Worm (Caenorhabditis elegans) whole organism, young adult: Measurements from ENCODE around the gene irld-6.

Source experiments
- D2030.7 ChIP-seq: fragments of 200-800 bp; sonication (Bioruptor generic); IDR thresholded peaks from 2 replicates; pipeline ENCODE4 v1.3.6; 2022; ENCODE audit warnings: missing genetic modification reagents, missing genetic modification characterization, missing compliant biosample characterization
- F10E7.11 ChIP-seq: sonication (generic microtip); optimal IDR thresholded peaks from 2 replicates; lab custom pipeline; 2017; ENCODE audit warnings: mild to moderate bottlenecking, missing genetic modification characterization, moderate library complexity, missing compliant biosample characterization
- F22D6.2 ChIP-seq: sonication (generic microtip); optimal IDR thresholded peaks from 2 replicates; lab custom pipeline; 2016; ENCODE audit warnings: mild to moderate bottlenecking, missing genetic modification characterization, missing compliant biosample characterization
- F39B2.1 ChIP-seq: fragments of 200-800 bp; sonication (Bioruptor generic); IDR thresholded peaks from 2 replicates; pipeline ENCODE4 v1.3.6; 2022; ENCODE audit warnings: missing genetic modification reagents, missing genetic modification characterization, missing compliant biosample characterization
- F52B5.7 ChIP-seq: sonication (generic microtip); optimal IDR thresholded peaks from 2 replicates; lab custom pipeline; 2016; ENCODE audit warnings: mild to moderate bottlenecking, missing genetic modification characterization, missing compliant biosample characterization
- F55B11.4 ChIP-seq: sonication (generic microtip); optimal IDR thresholded peaks from 2 replicates; lab custom pipeline; 2016; ENCODE audit warnings: missing compliant biosample characterization, missing genetic modification characterization, borderline replicate concordance; ENCODE audit not compliant: insufficient read depth
- F57C9.4 ChIP-seq: sonication (generic microtip); optimal IDR thresholded peaks from 2 replicates; lab custom pipeline; 2017; ENCODE audit warnings: mild to moderate bottlenecking, missing genetic modification characterization, missing compliant biosample characterization
- Y53F4B.3 ChIP-seq: fragments of 200-800 bp; sonication (Bioruptor generic); IDR thresholded peaks from 2 replicates; pipeline ENCODE4 v1.3.6; 2022; ENCODE audit warnings: missing genetic modification reagents, missing genetic modification characterization, missing compliant biosample characterization
- Y53G8AR.9 ChIP-seq: fragments of 200-800 bp; sonication (Bioruptor generic); conservative IDR thresholded peaks from 2 replicates; pipeline ENCODE4 v1.3.6; 2022; ENCODE audit warnings: missing genetic modification reagents, missing genetic modification characterization, missing compliant biosample characterization
- Y67H2A.10 ChIP-seq: fragments of 200-800 bp; sonication (Bioruptor generic); conservative IDR thresholded peaks from 2 replicates; pipeline ENCODE4 v1.3.6; 2022; ENCODE audit warnings: missing genetic modification reagents, missing genetic modification characterization, missing compliant biosample characterization
- Y79H2A.3 ChIP-seq: fragments of 200-800 bp; sonication (Bioruptor generic); conservative IDR thresholded peaks from 2 replicates; pipeline ENCODE4 v1.3.6; 2022; ENCODE audit warnings: missing genetic modification reagents, missing genetic modification characterization, missing compliant biosample characterization
- ZK185.1 ChIP-seq: sonication (generic microtip); optimal IDR thresholded peaks from 2 replicates; lab custom pipeline; 2016; ENCODE audit warnings: mild to moderate bottlenecking, missing genetic modification characterization, missing compliant biosample characterization; ENCODE audit not compliant: poor library complexity, severe bottlenecking
- ama-1 ChIP-seq, 3 experiments: fragments of 150-350 bp in 1 of 3; sonication (generic microtip) in 2 of 3; optimal IDR thresholded peaks; 2 replicates each; lab custom pipeline; 2014 to 2018; ENCODE audit warnings: missing biosample characterization in 2 of 3, missing genetic modification characterization in 2 of 3, missing genetic modification reagents in 2 of 3
- athp-1 ChIP-seq: sonication (generic microtip); optimal IDR thresholded peaks from 2 replicates; lab custom pipeline; 2017; ENCODE audit warnings: mild to moderate bottlenecking, missing genetic modification characterization, missing compliant biosample characterization
- attf-5 ChIP-seq: fragments of 200-800 bp; sonication (Bioruptor generic); optimal IDR thresholded peaks from 2 replicates; lab custom pipeline; 2018; ENCODE audit warnings: mild to moderate bottlenecking, missing genetic modification characterization, missing compliant biosample characterization
- attf-6 ChIP-seq: fragments of 200-800 bp; sonication (Bioruptor generic); IDR thresholded peaks from 2 replicates; pipeline ENCODE4 v1.3.6; 2022; ENCODE audit warnings: missing genetic modification reagents, missing genetic modification characterization, missing compliant biosample characterization
- ceh-100 ChIP-seq: fragments of 200-800 bp; sonication (Bioruptor generic); IDR thresholded peaks from 2 replicates; pipeline ENCODE4 v1.3.6; 2022; ENCODE audit warnings: missing genetic modification reagents, missing genetic modification characterization, missing compliant biosample characterization
- ceh-40 ChIP-seq: fragments of 200-800 bp; sonication (Bioruptor generic); IDR thresholded peaks from 2 replicates; pipeline ENCODE4 v1.3.6; 2022; ENCODE audit warnings: missing genetic modification characterization, missing compliant biosample characterization
- chd-7 ChIP-seq: sonication (generic microtip); optimal IDR thresholded peaks from 2 replicates; lab custom pipeline; 2016; ENCODE audit warnings: mild to moderate bottlenecking, missing genetic modification characterization, moderate library complexity, missing compliant biosample characterization
- dox-1 ChIP-seq: fragments of 200-800 bp; sonication (Bioruptor generic); IDR thresholded peaks from 2 replicates; pipeline ENCODE4 v1.3.6; 2022; ENCODE audit warnings: missing genetic modification reagents, missing genetic modification characterization, missing compliant biosample characterization
- efl-1 ChIP-seq: fragments of 150-350 bp; optimal IDR thresholded peaks from 2 replicates; lab custom pipeline; 2014; ENCODE audit warnings: missing biosample characterization, missing genetic modification reagents, missing genetic modification characterization
- egl-44 ChIP-seq: fragments of 200-800 bp; sonication (Bioruptor generic); IDR thresholded peaks from 2 replicates; pipeline ENCODE4 v1.3.6; 2022; ENCODE audit warnings: missing genetic modification reagents, missing genetic modification characterization, missing compliant biosample characterization
- ets-4 ChIP-seq: fragments of 200-800 bp; sonication (Bioruptor generic); optimal IDR thresholded peaks from 2 replicates; lab custom pipeline; 2018; ENCODE audit warnings: mild to moderate bottlenecking, missing genetic modification characterization, missing compliant biosample characterization
- hrde-1 ChIP-seq: sonication (generic microtip); optimal IDR thresholded peaks from 2 replicates; lab custom pipeline; 2016; ENCODE audit warnings: missing genetic modification characterization, mild to moderate bottlenecking, missing compliant biosample characterization, moderate library complexity, missing genotype, missing genetic modification reagents, borderline replicate concordance
- let-526 ChIP-seq: fragments of 200-800 bp; sonication (Bioruptor generic); IDR thresholded peaks from 2 replicates; pipeline ENCODE4 v1.3.6; 2022; ENCODE audit warnings: missing genetic modification reagents, missing genetic modification characterization, missing compliant biosample characterization
- madf-3 ChIP-seq: fragments of 200-800 bp; sonication (Bioruptor generic); IDR thresholded peaks from 2 replicates; pipeline ENCODE4 v1.3.6; 2022; ENCODE audit warnings: missing genetic modification reagents, missing genetic modification characterization, missing compliant biosample characterization
- mcd-1 ChIP-seq: fragments of 200-800 bp; sonication (Bioruptor generic); IDR thresholded peaks from 2 replicates; pipeline ENCODE4 v1.3.6; 2022; ENCODE audit warnings: missing genetic modification reagents, missing genetic modification characterization, missing compliant biosample characterization
- mel-28 ChIP-seq: sonication (generic microtip); optimal IDR thresholded peaks from 2 replicates; lab custom pipeline; 2016; ENCODE audit warnings: borderline replicate concordance, mild to moderate bottlenecking, missing genetic modification characterization, missing compliant biosample characterization
- mes-4 ChIP-seq: sonication (generic microtip); optimal IDR thresholded peaks from 2 replicates; lab custom pipeline; 2016; ENCODE audit warnings: missing genotype, missing genetic modification characterization, missing compliant biosample characterization
- nfya-2 ChIP-seq: fragments of 200-800 bp; sonication (Bioruptor generic); IDR thresholded peaks from 2 replicates; pipeline ENCODE4 v1.3.6; 2022; ENCODE audit warnings: missing genetic modification reagents, missing genetic modification characterization, missing compliant biosample characterization
- nfyb-1 ChIP-seq: fragments of 200-800 bp; sonication (Bioruptor generic); IDR thresholded peaks from 2 replicates; pipeline ENCODE4 v1.3.6; 2022; ENCODE audit warnings: missing genetic modification reagents, missing genetic modification characterization, missing compliant biosample characterization
- nhr-27 ChIP-seq: fragments of 200-800 bp; sonication (Bioruptor generic); optimal IDR thresholded peaks from 2 replicates; lab custom pipeline; 2018; ENCODE audit warnings: mild to moderate bottlenecking, missing genetic modification characterization, moderate library complexity, missing compliant biosample characterization
- pbrm-1 ChIP-seq: fragments of 200-800 bp; sonication (Bioruptor generic); IDR thresholded peaks from 2 replicates; pipeline ENCODE4 v1.3.6; 2022; ENCODE audit warnings: missing genetic modification reagents, missing genetic modification characterization, missing compliant biosample characterization
- pha-4 ChIP-seq: fragments of 150-350 bp; sonication (generic microtip); optimal IDR thresholded peaks from 2 replicates; lab custom pipeline; 2014; ENCODE audit warnings: missing biosample characterization, missing genetic modification reagents, missing genetic modification characterization
- snpc-3.4 ChIP-seq: sonication (generic microtip); optimal IDR thresholded peaks from 2 replicates; lab custom pipeline; 2017; ENCODE audit warnings: missing genetic modification characterization, mild to moderate bottlenecking, missing compliant biosample characterization, antibody characterized with exemption, moderate library complexity, missing genotype, missing genetic modification reagents
- snpc-4 ChIP-seq, 5 experiments: fragments of 150-350 bp in 1 of 5; sonication (generic microtip) in 4 of 5; optimal IDR thresholded peaks; 2 replicates each; lab custom pipeline; 2014 to 2018; ENCODE audit warnings: missing genetic modification characterization in 5 of 5, missing biosample characterization in 3 of 5, antibody characterized with exemption in 2 of 5, mild to moderate bottlenecking in 2 of 5, missing compliant biosample characterization in 2 of 5, missing genotype in 2 of 5, moderate library complexity in 2 of 5, missing genetic modification reagents in 1 of 5
- tlf-1 ChIP-seq: fragments of 200-800 bp; sonication (Bioruptor generic); optimal IDR thresholded peaks from 2 replicates; lab custom pipeline; 2018; ENCODE audit warnings: mild to moderate bottlenecking, missing genetic modification characterization, missing compliant biosample characterization
- zfh-2 ChIP-seq: fragments of 200-800 bp; sonication (Bioruptor generic); conservative IDR thresholded peaks from 2 replicates; pipeline ENCODE4 v1.3.6; 2022; ENCODE audit warnings: missing genetic modification reagents, missing genetic modification characterization, missing compliant biosample characterization
- ztf-22 ChIP-seq: fragments of 200-800 bp; sonication (Bioruptor generic); optimal IDR thresholded peaks from 2 replicates; lab custom pipeline; 2018; ENCODE audit warnings: mild to moderate bottlenecking, missing genetic modification characterization, moderate library complexity, missing compliant biosample characterization
- ztf-25 ChIP-seq: fragments of 200-800 bp; sonication (Bioruptor generic); IDR thresholded peaks from 2 replicates; pipeline ENCODE4 v1.3.6; 2022; ENCODE audit warnings: missing genetic modification reagents, missing genetic modification characterization, missing compliant biosample characterization
- ztf-3 ChIP-seq: fragments of 200-800 bp; sonication (Bioruptor generic); optimal IDR thresholded peaks from 2 replicates; lab custom pipeline; 2018; ENCODE audit warnings: mild to moderate bottlenecking, missing genetic modification characterization, missing compliant biosample characterization

The irld-6 gene

DNA sequence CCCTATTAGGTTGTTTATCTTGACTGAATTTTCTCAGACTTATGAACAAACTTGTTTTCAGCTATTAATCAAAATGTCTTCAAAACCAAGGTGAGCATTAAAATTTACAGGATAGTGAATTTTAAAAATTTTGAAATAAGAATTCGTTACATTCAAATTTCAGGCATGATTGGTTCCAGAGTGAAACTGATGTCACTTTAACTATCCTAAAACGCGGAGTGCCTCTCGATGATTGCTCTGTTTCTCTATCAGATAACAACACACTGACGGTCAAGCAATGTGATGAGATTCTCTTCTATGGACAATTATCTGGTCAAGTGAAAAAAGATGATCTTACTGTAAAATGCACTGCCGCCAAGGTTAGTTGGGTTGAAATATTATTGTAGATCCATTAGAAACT lies 14.8 kb upstream of the irld-6 start, which contains the start of gene D1054.3 (continued):
- TF ChIP-seq hrde-1 (peak; percentile 20), snpc-3.4 (tag; lab: Kevin White, UChicago) (peak; percentile 15), tlf-1 (GFP tag; lab: Kevin White, UChicago) (no peak), ztf-3 (GFP tag; lab: Kevin White, UChicago) (no peak), let-526 (no peak), pbrm-1 (no peak), ets-4 (GFP tag; lab: Kevin White, UChicago) (no peak), egl-44 (GFP tag; lab: Robert Waterston, UW) (no peak), dox-1 (GFP tag; lab: Robert Waterston, UW) (no peak), zfh-2 (GFP tag; lab: Robert Waterston, UW) (no peak), F10E7.11 (tag; lab: Kevin White, UChicago) (no peak), nfyb-1 (GFP tag; lab: Robert Waterston, UW) (0 out of 2 replicates have a peak, but pooled peaks have one; percentile 41), F39B2.1 (GFP tag; lab: Robert Waterston, UW) (0 out of 2 replicates have a peak, but pooled peaks have one; percentile 50), efl-1 (GFP tag; lab: Kevin White, UChicago) (no peak), athp-1 (tag; lab: Kevin White, UChicago) (no peak), Y53G8AR.9 (0 out of 2 replicates have a peak, but pooled peaks have one; percentile 63), Y53F4B.3 (GFP tag; lab: Robert Waterston, UW) (no peak), attf-6 (no peak), ztf-22 (GFP tag; lab: Kevin White, UChicago) (no peak), Y79H2A.3 (GFP tag; lab: Robert Waterston, UW) (0 out of 2 replicates have a peak, but pooled peaks have one; percentile 43)

DNA sequence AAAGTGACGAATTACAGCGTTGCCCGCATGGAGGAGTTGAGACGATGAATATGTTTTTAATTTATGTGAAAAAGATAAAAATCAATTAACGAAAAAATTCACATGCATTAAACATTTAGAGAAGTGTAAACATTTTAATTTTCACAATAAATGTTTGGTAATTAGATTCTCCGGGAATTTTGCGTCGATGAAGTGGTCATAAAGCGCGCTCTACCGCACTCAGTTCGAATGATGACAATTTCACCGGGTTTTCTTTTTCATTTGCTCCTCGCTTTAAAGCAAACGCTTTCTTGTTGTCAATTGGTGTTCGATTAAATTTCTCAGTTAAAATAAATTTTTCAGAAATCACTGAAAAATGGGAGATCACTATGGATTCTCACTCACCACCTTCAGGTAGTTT lies 13.4 kb upstream of the irld-6 start, which contains the start of the genes D1054.1 and pas-2:
D1054.1 (minus strand) TSS at position 192 of the 400 bp plus-strand sequence.
pas-2 (plus strand) TSS at position 343 of the 400 bp plus-strand sequence.
- TF ChIP-seq Y53G8AR.9 (no peak), mcd-1 (peak; percentile 40; the same call in 1 of the 2 replicates), snpc-4 (GFP tag; optimal IDR thresholded peaks at IDR 0.05; lab: Kevin White, UChicago) (no peak), snpc-4 (tag; optimal IDR thresholded peaks at IDR 0.05; lab: Kevin White, UChicago) (peak in 1 of 4 experiments; percentile 33), ama-1 (optimal IDR thresholded peaks at IDR 0.05; lab: Kevin White, UChicago) (no peak), ama-1 (GFP tag; optimal IDR thresholded peaks at IDR 0.05; lab: Kevin White, UChicago) (no peak), nhr-27 (tag; lab: Kevin White, UChicago) (no peak), ZK185.1 (tag; lab: Kevin White, UChicago) (no peak), pha-4 (tag; lab: Kevin White, UChicago) (no peak), ceh-40 (GFP tag; lab: Robert Waterston, UW) (no peak), attf-5 (no peak), mel-28 (no peak), F57C9.4 (tag; lab: Kevin White, UChicago) (no peak), nfya-2 (GFP tag; lab: Robert Waterston, UW) (no peak), athp-1 (tag; lab: Kevin White, UChicago) (no peak), madf-3 (no peak), F55B11.4 (tag; lab: Kevin White, UChicago) (no peak)

DNA sequence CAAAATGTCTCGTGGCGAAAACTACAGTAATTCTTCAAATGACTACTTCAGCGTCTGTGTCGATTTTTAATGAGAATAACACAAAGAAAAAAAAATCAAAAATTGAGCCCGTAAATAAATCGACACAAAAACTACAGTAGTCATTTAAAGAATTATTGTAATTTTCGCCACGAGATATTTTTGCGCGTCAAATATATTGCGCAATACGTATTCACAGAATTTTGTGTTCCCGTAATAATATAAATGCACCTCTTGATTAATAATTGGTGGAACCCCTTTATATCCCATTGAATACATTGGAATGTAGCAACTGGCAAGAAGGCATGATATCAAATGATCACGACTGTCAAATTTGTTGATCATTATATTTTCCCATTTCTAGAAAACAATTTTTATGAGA lies 12.3 kb upstream of the irld-6 start:
- TF ChIP-seq efl-1 (GFP tag; lab: Kevin White, UChicago) = no peak
- TF ChIP-seq F52B5.7 (tag; lab: Kevin White, UChicago) = no peak
- no peak for TF ChIP-seq ZK185.1 (tag; lab: Kevin White, UChicago)
- TF ChIP-seq mcd-1 = no peak
- no peak for TF ChIP-seq chd-7 (tag; lab: Kevin White, UChicago)
- no peak for TF ChIP-seq ceh-100 (GFP tag; lab: Robert Waterston, UW)
- TF ChIP-seq mes-4 (tag; lab: Kevin White, UChicago) = no peak
- TF ChIP-seq ztf-25 (GFP tag; lab: Robert Waterston, UW) = no peak
- TF ChIP-seq D2030.7 (GFP tag; lab: Robert Waterston, UW) = no peak
- no peak for TF ChIP-seq Y67H2A.10 (GFP tag; lab: Robert Waterston, UW)
- no peak for TF ChIP-seq F22D6.2 (tag; lab: Kevin White, UChicago)
